Worm (Caenorhabditis elegans): ENCODE results near the gene pqn-31.

pqn-31 gene

DNA sequence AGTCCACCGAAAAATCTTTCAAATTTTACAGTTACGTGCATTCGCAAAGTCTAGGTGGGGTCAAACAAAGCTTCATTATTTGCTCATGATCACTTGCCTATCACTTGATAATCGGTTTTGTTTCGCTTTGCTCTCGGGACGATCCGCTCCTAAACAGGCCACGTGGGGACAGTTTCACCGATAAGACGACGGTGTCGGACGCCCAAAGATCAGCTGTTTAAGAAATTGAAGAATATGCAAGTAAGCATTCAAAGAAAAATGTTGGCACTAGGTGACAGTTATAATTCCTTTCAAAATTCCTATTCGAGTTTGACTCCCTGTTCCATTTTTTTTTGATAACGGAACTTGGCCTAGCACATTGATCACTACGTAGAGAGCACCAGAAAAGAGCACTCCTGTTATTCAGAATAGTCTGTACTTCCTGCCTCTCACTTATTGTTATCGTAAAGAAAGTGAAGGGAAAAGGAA lies 29.4 kb upstream of the pqn-31 start:
- TF ChIP-seq nhr-28 (tag; optimal IDR thresholded peaks at IDR 0.05) (no peak), egl-13 (tag; optimal IDR thresholded peaks at IDR 0.05) (peak; percentile 14), nhr-19 (GFP tag; conservative IDR thresholded peaks at IDR 0.05) (peak; percentile 25; the same call in 1 of the 2 replicates), jun-1 (tag; optimal IDR thresholded peaks at IDR 0.05) (no peak), lin-13 (GFP tag; optimal IDR thresholded peaks at IDR 0.05) (no peak), lin-14 (GFP tag; optimal IDR thresholded peaks at IDR 0.05) (peak; percentile 11), mdl-1 (tag; optimal IDR thresholded peaks at IDR 0.05) (peak in 1 of 2 experiments; percentile 65), nhr-71 (tag; optimal IDR thresholded peaks at IDR 0.05) (peak; percentile 46), C04F5.9 (tag; optimal IDR thresholded peaks at IDR 0.05) (no peak), lsy-2 (tag; optimal IDR thresholded peaks at IDR 0.05) (no peak), nhr-90 (tag; optimal IDR thresholded peaks at IDR 0.05; ENCODE audit: poor library complexity) (peak; percentile 52), efl-1 (optimal IDR thresholded peaks at IDR 0.05) (no peak), efl-1 (GFP tag; optimal IDR thresholded peaks at IDR 0.05 in 1 of 2) (peak in 1 of 2 experiments; percentile 89), elt-2 (tag; optimal IDR thresholded peaks at IDR 0.05) (peak; percentile 97), unc-98 (GFP tag; IDR thresholded peaks at IDR 0.05) (no peak), lin-35 (GFP tag; optimal IDR thresholded peaks at IDR 0.05) (peak in 1 of 2 experiments; percentile 53), nhr-20 (tag; optimal IDR thresholded peaks at IDR 0.05) (peak; percentile 33), vab-15 (tag; optimal IDR thresholded peaks at IDR 0.05) (no peak)

DNA sequence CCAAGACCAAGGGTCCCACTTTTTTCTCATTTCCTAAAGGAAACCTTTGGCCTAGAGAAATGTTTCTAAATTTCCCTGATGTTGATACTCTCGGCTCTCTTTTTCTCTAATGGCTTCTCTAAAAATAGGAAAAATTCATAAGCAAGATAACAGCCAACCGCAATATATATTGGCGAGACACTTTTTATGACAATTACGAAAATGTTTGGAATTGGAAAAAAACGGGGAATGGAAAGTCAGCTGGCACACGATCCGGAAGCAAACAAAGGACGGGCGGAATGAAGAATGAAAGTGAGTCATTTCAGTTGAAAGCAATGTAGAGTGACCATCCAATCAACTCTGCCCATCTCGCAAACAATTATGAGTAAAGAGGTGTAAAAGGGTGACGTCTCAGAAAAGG lies 28.0 kb upstream of the pqn-31 start:
- TF ChIP-seq mdl-1 (tag; optimal IDR thresholded peaks at IDR 0.05) (peak in 1 of 2 experiments; percentile 7), aha-1 (tag; optimal IDR thresholded peaks at IDR 0.05) (no peak), lin-14 (GFP tag; optimal IDR thresholded peaks at IDR 0.05) (peak; percentile 24), jun-1 (tag; optimal IDR thresholded peaks at IDR 0.05) (peak; percentile 16), lin-15B (tag; optimal IDR thresholded peaks at IDR 0.05) (no peak), elt-2 (tag; optimal IDR thresholded peaks at IDR 0.05) (peak; percentile 26)

DNA sequence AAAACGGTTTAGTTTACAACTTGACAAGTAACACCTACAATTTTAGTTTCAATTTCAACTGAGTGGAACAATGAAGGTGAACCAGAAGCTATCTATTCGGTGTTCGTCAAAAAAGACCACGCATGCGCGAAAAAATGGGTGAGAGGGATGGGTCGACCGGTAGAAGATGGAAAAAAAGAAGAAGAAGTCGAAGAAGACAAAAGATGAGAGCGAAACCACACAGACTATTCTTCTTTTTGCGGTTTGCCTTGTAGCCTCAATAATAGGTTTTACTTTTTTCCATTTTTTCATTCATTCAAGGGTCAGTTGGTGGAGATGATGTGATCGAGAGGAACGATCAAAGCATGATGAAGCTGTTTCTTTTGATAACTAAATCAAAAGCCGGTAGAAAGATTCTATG lies 27.0 kb upstream of the pqn-31 start:
- TF ChIP-seq blmp-1 (tag; optimal IDR thresholded peaks at IDR 0.05) (peak; percentile 62), vab-15 (tag; optimal IDR thresholded peaks at IDR 0.05) (no peak)

DNA sequence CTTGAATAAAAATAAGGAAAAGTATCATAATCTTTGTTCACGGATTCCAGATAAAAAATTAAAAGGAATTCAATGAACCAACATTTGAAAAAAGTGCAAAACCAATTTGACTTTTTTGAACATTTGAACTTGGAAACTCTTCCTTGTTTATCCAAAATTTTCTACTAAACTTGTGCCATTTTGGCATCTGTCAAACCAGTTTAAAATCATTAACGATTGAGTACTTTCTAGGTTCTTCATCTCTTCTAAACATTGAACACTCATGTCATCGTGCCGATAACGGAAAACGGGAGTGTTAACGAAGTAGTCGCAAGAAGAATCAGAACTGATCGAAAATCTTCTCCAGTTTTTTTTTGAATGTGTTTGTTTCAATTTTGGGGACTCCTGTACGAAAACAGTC lies 25.1 kb upstream of the pqn-31 start:
- TF ChIP-seq elt-2 (tag; optimal IDR thresholded peaks at IDR 0.05) (no peak), nhr-85 (tag) (peak; percentile 80), tbx-2 (tag; optimal IDR thresholded peaks at IDR 0.05) (peak; percentile 27), aha-1 (tag; optimal IDR thresholded peaks at IDR 0.05) (no peak), skn-1 (tag; optimal IDR thresholded peaks at IDR 0.05) (no peak), blmp-1 (tag; optimal IDR thresholded peaks at IDR 0.05) (peak; percentile 47), elt-3 (tag; optimal IDR thresholded peaks at IDR 0.05) (peak in 2 of 6 experiments; percentile 9 to 12), grh-1 (GFP tag; IDR thresholded peaks at IDR 0.05) (peak; percentile 53), dsc-1 (tag; optimal IDR thresholded peaks at IDR 0.05) (no peak), efl-3 (GFP tag; optimal IDR thresholded peaks at IDR 0.05) (no peak), nhr-19 (GFP tag; conservative IDR thresholded peaks at IDR 0.05) (0 out of 2 replicates have a peak, but pooled peaks have one; percentile 23), unc-130 (tag; optimal IDR thresholded peaks at IDR 0.05) (no peak), lin-35 (GFP tag; optimal IDR thresholded peaks at IDR 0.05) (peak in 1 of 2 experiments; percentile 24), tlp-1 (tag; optimal IDR thresholded peaks at IDR 0.05) (no peak), pqm-1 (tag; optimal IDR thresholded peaks at IDR 0.05) (no peak), nhr-71 (tag; optimal IDR thresholded peaks at IDR 0.05) (peak; percentile 32), C04F5.9 (tag; optimal IDR thresholded peaks at IDR 0.05) (no peak), lin-14 (GFP tag; optimal IDR thresholded peaks at IDR 0.05) (peak; percentile 40), nhr-20 (tag; optimal IDR thresholded peaks at IDR 0.05) (peak; percentile 39)

DNA sequence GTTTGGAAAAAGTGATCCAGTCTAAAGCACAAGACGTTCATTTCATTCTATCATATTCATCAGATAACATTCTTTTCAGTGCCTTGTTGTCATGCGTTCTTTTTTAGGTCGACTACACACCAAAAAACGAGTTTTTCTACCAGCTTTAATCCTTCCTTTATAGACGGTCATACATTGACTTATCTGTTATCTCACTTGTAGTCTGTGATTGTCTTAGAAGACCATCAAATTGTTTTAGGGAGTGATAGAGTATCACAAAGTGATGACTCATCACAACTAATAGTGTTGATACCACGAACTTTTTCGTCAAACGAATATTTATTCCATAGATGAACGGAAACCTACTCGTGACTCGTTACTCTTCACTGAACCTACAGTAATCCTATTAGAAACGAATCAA lies 23.5 kb upstream of the pqn-31 start:
- TF ChIP-seq elt-3 (tag; optimal IDR thresholded peaks at IDR 0.05) (peak in 2 of 6 experiments; percentile 24 to 28), lin-35 (GFP tag; optimal IDR thresholded peaks at IDR 0.05) (peak in 1 of 2 experiments; percentile 13), jun-1 (tag; optimal IDR thresholded peaks at IDR 0.05) (no peak), nhr-85 (tag) (peak; percentile 82), mep-1 (tag; optimal IDR thresholded peaks at IDR 0.05) (peak; percentile 26), C16A3.4 (tag; optimal IDR thresholded peaks at IDR 0.05) (no peak)
